Worm (Caenorhabditis elegans) whole organism, L1 larva: ENCODE measurements around the gene cey-4.

Experiments
- C16A3.4 ChIP-seq: fragments of 150-350 bp; optimal IDR thresholded peaks from 2 replicates; lab custom pipeline; 2014; ENCODE audit warnings: missing biosample characterization, missing genetic modification characterization
- aha-1 ChIP-seq: fragments of 150-350 bp; optimal IDR thresholded peaks from 2 replicates; lab custom pipeline; 2014; ENCODE audit warnings: missing biosample characterization, missing genetic modification characterization
- aly-2 ChIP-seq: fragments of 150-350 bp; optimal IDR thresholded peaks from 2 replicates; lab custom pipeline; 2014; ENCODE audit warnings: missing biosample characterization, missing genetic modification characterization
- blmp-1 ChIP-seq: fragments of 150-350 bp; optimal IDR thresholded peaks from 2 replicates; lab custom pipeline; 2014; ENCODE audit warnings: missing biosample characterization, missing genetic modification characterization
- ceh-8 ChIP-seq: fragments of 200-800 bp; sonication (Bioruptor generic); optimal IDR thresholded peaks from 2 replicates; lab custom pipeline; 2018; ENCODE audit warnings: mild to moderate bottlenecking, missing genetic modification characterization, moderate library complexity, missing compliant biosample characterization
- ceh-82 ChIP-seq, 3 experiments: fragments of 150-350 bp in 1 of 3; sonication (generic microtip) in 2 of 3; optimal IDR thresholded peaks; 2 replicates each; lab custom pipeline; 2014 to 2017; ENCODE audit warnings: missing biosample characterization in 3 of 3, missing genetic modification characterization in 3 of 3
- ceh-90 ChIP-seq: sonication (generic microtip); optimal IDR thresholded peaks from 2 replicates; lab custom pipeline; 2016; ENCODE audit warnings: missing genetic modification characterization, missing compliant biosample characterization
- ces-1 ChIP-seq: fragments of 150-350 bp; optimal IDR thresholded peaks from 2 replicates; lab custom pipeline; 2014; ENCODE audit warnings: missing biosample characterization, missing genetic modification reagents, missing genetic modification characterization
- dpl-1 ChIP-seq, 3 experiments: fragments of 150-350 bp in 2 of 3; sonication (generic microtip) in 1 of 3; optimal IDR thresholded peaks; 2 replicates each; lab custom pipeline; 2014 to 2017; ENCODE audit warnings: missing biosample characterization in 3 of 3, missing genetic modification characterization in 3 of 3, missing genetic modification reagents in 3 of 3
- dsc-1 ChIP-seq: sonication (generic microtip); optimal IDR thresholded peaks from 2 replicates; lab custom pipeline; 2016; ENCODE audit warnings: mild to moderate bottlenecking, missing genetic modification characterization, missing compliant biosample characterization
- efl-3 ChIP-seq: fragments of 200-800 bp; sonication (Bioruptor generic); optimal IDR thresholded peaks from 2 replicates; lab custom pipeline; 2018; ENCODE audit warnings: mild to moderate bottlenecking, missing genetic modification characterization, missing compliant biosample characterization
- egl-27 ChIP-seq, 2 experiments: fragments of 150-350 bp in 1 of 2; sonication (generic microtip); optimal IDR thresholded peaks; 3 replicates each; lab custom pipeline; 2017 to 2018; ENCODE audit warnings: missing biosample characterization in 2 of 2, missing genetic modification characterization in 2 of 2, missing genetic modification reagents in 2 of 2
- elt-2 ChIP-seq: sonication (generic microtip); optimal IDR thresholded peaks from 2 replicates; lab custom pipeline; 2016; ENCODE audit warnings: missing genetic modification characterization, mild to moderate bottlenecking, inconsistent platforms, missing compliant biosample characterization, missing genetic modification reagents
- elt-3 ChIP-seq, 6 experiments: fragments of 150-350 bp in 1 of 6; sonication (generic microtip); optimal IDR thresholded peaks; 2 replicates each; lab custom pipeline; 2017 to 2018; ENCODE audit warnings: missing biosample characterization in 6 of 6, missing genetic modification characterization in 6 of 6, inconsistent platforms in 1 of 6
- fkh-10 ChIP-seq: sonication (generic microtip); optimal IDR thresholded peaks from 2 replicates; lab custom pipeline; 2017; ENCODE audit warnings: missing biosample characterization, missing genetic modification reagents, missing genetic modification characterization
- fkh-8 ChIP-seq: sonication (generic microtip); optimal IDR thresholded peaks from 2 replicates; lab custom pipeline; 2016; ENCODE audit warnings: mild to moderate bottlenecking, missing genetic modification characterization, missing compliant biosample characterization
- fos-1 ChIP-seq: fragments of 150-350 bp; optimal IDR thresholded peaks from 2 replicates; lab custom pipeline; 2014; ENCODE audit warnings: missing biosample characterization, missing genetic modification characterization
- grh-1 ChIP-seq: fragments of 200-800 bp; sonication (Bioruptor generic); IDR thresholded peaks from 2 replicates; pipeline ENCODE4 v1.3.6; 2022; ENCODE audit warnings: missing genetic modification reagents, missing genetic modification characterization, missing compliant biosample characterization
- hlh-17 ChIP-seq: fragments of 200-800 bp; sonication (Bioruptor generic); optimal IDR thresholded peaks from 2 replicates; lab custom pipeline; 2018; ENCODE audit warnings: missing genetic modification characterization, mild to moderate bottlenecking, missing compliant biosample characterization, moderate library complexity, borderline replicate concordance
- hlh-4 ChIP-seq: sonication (generic microtip); optimal IDR thresholded peaks from 2 replicates; lab custom pipeline; 2016; ENCODE audit warnings: mild to moderate bottlenecking, missing genetic modification characterization, missing compliant biosample characterization
- irx-1 ChIP-seq: sonication (generic microtip); optimal IDR thresholded peaks from 2 replicates; lab custom pipeline; 2016; ENCODE audit warnings: missing genetic modification characterization, missing compliant biosample characterization
- isw-1 ChIP-seq: fragments of 200-800 bp; sonication (Bioruptor generic); IDR thresholded peaks from 2 replicates; pipeline ENCODE4 v1.3.6; 2022; ENCODE audit warnings: missing genetic modification characterization, missing compliant biosample characterization
- jun-1 ChIP-seq: fragments of 150-350 bp; optimal IDR thresholded peaks from 2 replicates; lab custom pipeline; 2014; ENCODE audit warnings: missing biosample characterization, missing genetic modification reagents, missing genetic modification characterization
- lin-13 ChIP-seq: fragments of 150-350 bp; optimal IDR thresholded peaks from 2 replicates; lab custom pipeline; 2014; ENCODE audit warnings: missing biosample characterization, missing genetic modification reagents, missing genetic modification characterization
- lin-15B ChIP-seq: fragments of 150-350 bp; sonication (generic microtip); optimal IDR thresholded peaks from 3 replicates; lab custom pipeline; 2014; ENCODE audit warnings: missing biosample characterization, missing genetic modification characterization
- lin-39 ChIP-seq: fragments of 150-350 bp; optimal IDR thresholded peaks from 2 replicates; lab custom pipeline; 2014; ENCODE audit warnings: missing biosample characterization, missing genetic modification reagents, missing genetic modification characterization
- lsy-2 ChIP-seq, 2 experiments: fragments of 150-350 bp; optimal IDR thresholded peaks; 2 replicates each; lab custom pipeline; 2014; ENCODE audit warnings: missing biosample characterization in 2 of 2, missing genetic modification characterization in 2 of 2
- mab-9 ChIP-seq: fragments of 200-800 bp; sonication (Bioruptor generic); IDR thresholded peaks from 2 replicates; pipeline ENCODE4 v1.3.6; 2022; ENCODE audit warnings: missing genetic modification reagents, missing genetic modification characterization, missing compliant biosample characterization
- mdl-1 ChIP-seq, 2 experiments: fragments of 150-350 bp; optimal IDR thresholded peaks; 2 replicates each; lab custom pipeline; 2014 to 2017; ENCODE audit warnings: missing biosample characterization in 2 of 2, missing genetic modification characterization in 2 of 2, inconsistent platforms in 1 of 2
- mep-1 ChIP-seq: fragments of 150-350 bp; optimal IDR thresholded peaks from 2 replicates; lab custom pipeline; 2014; ENCODE audit warnings: missing biosample characterization, missing genetic modification characterization
- nhr-11 ChIP-seq: fragments of 150-350 bp; optimal IDR thresholded peaks from 2 replicates; lab custom pipeline; 2014; ENCODE audit warnings: missing biosample characterization, missing genetic modification characterization
- nhr-237 ChIP-seq: fragments of 150-350 bp; optimal IDR thresholded peaks from 2 replicates; lab custom pipeline; 2014; ENCODE audit warnings: missing biosample characterization, missing genetic modification characterization
- nhr-71 ChIP-seq: sonication (generic microtip); optimal IDR thresholded peaks from 2 replicates; lab custom pipeline; 2016; ENCODE audit warnings: mild to moderate bottlenecking, missing genetic modification characterization, moderate library complexity, missing compliant biosample characterization
- nhr-77 ChIP-seq: fragments of 150-350 bp; optimal IDR thresholded peaks from 2 replicates; lab custom pipeline; 2014; ENCODE audit warnings: missing biosample characterization, missing genetic modification characterization
- nhr-84 ChIP-seq: sonication (generic microtip); optimal IDR thresholded peaks from 2 replicates; lab custom pipeline; 2017; ENCODE audit warnings: missing biosample characterization, missing genetic modification characterization
- nhr-90 ChIP-seq: sonication (generic microtip); optimal IDR thresholded peaks from 2 replicates; lab custom pipeline; 2016; ENCODE audit warnings: mild to moderate bottlenecking, missing genetic modification characterization, missing compliant biosample characterization; ENCODE audit not compliant: poor library complexity
- pag-3 ChIP-seq: sonication (generic microtip); optimal IDR thresholded peaks from 2 replicates; lab custom pipeline; 2017; ENCODE audit warnings: missing genetic modification characterization, mild to moderate bottlenecking, missing compliant biosample characterization, antibody characterized with exemption, borderline replicate concordance; ENCODE audit not compliant: insufficient read depth
- skn-1 ChIP-seq: fragments of 150-350 bp; optimal IDR thresholded peaks from 2 replicates; lab custom pipeline; 2014; ENCODE audit warnings: missing biosample characterization, missing genetic modification characterization
- snpc-4 ChIP-seq: fragments of 150-350 bp; optimal IDR thresholded peaks from 2 replicates; lab custom pipeline; 2014; ENCODE audit warnings: missing biosample characterization, missing genetic modification characterization
- snu-23 ChIP-seq: sonication (generic microtip); optimal IDR thresholded peaks from 2 replicates; lab custom pipeline; 2016; ENCODE audit warnings: missing genetic modification characterization, missing compliant biosample characterization
- sptf-1 ChIP-seq: fragments of 150-350 bp; optimal IDR thresholded peaks from 2 replicates; lab custom pipeline; 2014; ENCODE audit warnings: missing biosample characterization, missing genetic modification characterization
- tbx-2 ChIP-seq: sonication (generic microtip); optimal IDR thresholded peaks from 2 replicates; lab custom pipeline; 2016; ENCODE audit warnings: missing genetic modification characterization, missing compliant biosample characterization
- tlp-1 ChIP-seq: fragments of 150-350 bp; optimal IDR thresholded peaks from 2 replicates; lab custom pipeline; 2014; ENCODE audit warnings: missing biosample characterization, missing genetic modification characterization
- unc-130 ChIP-seq: fragments of 150-350 bp; optimal IDR thresholded peaks from 2 replicates; lab custom pipeline; 2017; ENCODE audit warnings: missing biosample characterization, missing genetic modification characterization, inconsistent platforms
- unc-62 ChIP-seq: fragments of 150-350 bp; optimal IDR thresholded peaks from 2 replicates; lab custom pipeline; 2014; ENCODE audit warnings: missing biosample characterization, missing genetic modification reagents, missing genetic modification characterization
- zag-1 ChIP-seq: fragments of 150-350 bp; optimal IDR thresholded peaks from 2 replicates; lab custom pipeline; 2014; ENCODE audit warnings: missing biosample characterization, missing genetic modification characterization
- ztf-11 ChIP-seq, 2 experiments: sonication (generic microtip); optimal IDR thresholded peaks; 2 replicates each; lab custom pipeline; 2016 to 2017; ENCODE audit warnings: missing genetic modification characterization in 2 of 2, missing biosample characterization in 1 of 2, missing compliant biosample characterization in 1 of 2
- ztf-4 ChIP-seq: fragments of 150-350 bp; optimal IDR thresholded peaks from 2 replicates; lab custom pipeline; 2014; ENCODE audit warnings: missing biosample characterization, missing genetic modification characterization

The cey-4 gene

ce11 chrIII:10894220-10894619 lies 25.7 kb upstream of the cey-4 start, which contains the start of gene fbxb-87:
Gene fbxb-87, plus strand, starts transcription at chrIII:10894520.
- no peak for TF ChIP-seq ceh-82 (tag; optimal IDR thresholded peaks at IDR 0.05; lab: Kevin White, UChicago)
- TF ChIP-seq, all 84 proteins: peak for 0

ce11 chrIII:10888824-10889223 lies 20.3 kb upstream of the cey-4 start:
- TF ChIP-seq snu-23 (GFP tag; lab: Kevin White, UChicago): no peak
- no peak for TF ChIP-seq fkh-10 (GFP tag; lab: Kevin White, UChicago)
- TF ChIP-seq zag-1 (tag; lab: Kevin White, UChicago): no peak
- TF ChIP-seq nhr-90 (tag; lab: Kevin White, UChicago): no peak
- no peak for TF ChIP-seq lin-15B (tag; lab: Kevin White, UChicago)
- no peak for TF ChIP-seq unc-62
- TF ChIP-seq efl-3 (GFP tag; lab: Kevin White, UChicago): no peak
- TF ChIP-seq ceh-8 (GFP tag; lab: Kevin White, UChicago): no peak
- TF ChIP-seq sptf-1 (tag; lab: Kevin White, UChicago): no peak
- no peak for TF ChIP-seq pag-3 (tag; lab: Kevin White, UChicago)
- TF ChIP-seq mdl-1 (tag; optimal IDR thresholded peaks at IDR 0.05; lab: Kevin White, UChicago): no peak
- TF ChIP-seq mep-1 (tag; lab: Kevin White, UChicago): no peak
- TF ChIP-seq ztf-4 (tag; lab: Kevin White, UChicago): no peak

DNA sequence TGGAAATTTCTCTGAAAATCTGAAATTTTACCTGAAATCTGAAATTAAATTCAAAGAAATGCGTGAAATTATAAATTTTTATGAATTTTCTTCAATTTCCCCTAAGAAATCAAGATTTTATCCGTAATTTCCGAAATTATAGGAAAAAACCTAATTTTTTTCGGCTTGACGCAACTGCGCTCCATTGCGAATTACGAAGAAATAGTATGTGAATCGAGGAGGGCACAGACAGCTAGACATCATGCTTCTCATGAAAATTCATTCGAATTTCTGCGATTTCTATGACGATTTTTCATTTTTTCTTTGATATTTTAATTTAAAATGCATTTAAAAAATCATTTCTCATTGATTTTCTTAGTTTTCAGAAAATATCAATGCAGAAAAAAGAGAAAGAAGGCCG lies 13.5 kb upstream of the cey-4 start:
- TF ChIP-seq nhr-71 (tag; lab: Kevin White, UChicago): no peak
- TF ChIP-seq nhr-77 (tag; lab: Kevin White, UChicago): peak; percentile 56
- peak; percentile 17 for TF ChIP-seq nhr-237 (tag; lab: Kevin White, UChicago)
- TF ChIP-seq unc-130 (tag; lab: Kevin White, UChicago): peak; percentile 31
- no peak for TF ChIP-seq hlh-17 (GFP tag; lab: Kevin White, UChicago)
- no peak for TF ChIP-seq ceh-90 (tag; lab: Kevin White, UChicago)
- TF ChIP-seq isw-1 (GFP tag; lab: Robert Waterston, UW): peak; percentile 61
- peak; percentile 68 to 78 (median 77) for TF ChIP-seq dpl-1 (GFP tag; optimal IDR thresholded peaks at IDR 0.05; lab: Kevin White, UChicago)
- peak; percentile 73 for TF ChIP-seq irx-1 (tag; lab: Kevin White, UChicago)
- TF ChIP-seq blmp-1: peak; percentile 40
- no peak for TF ChIP-seq ceh-8 (GFP tag; lab: Kevin White, UChicago)
- no peak for TF ChIP-seq egl-27 (tag; optimal IDR thresholded peaks at IDR 0.05; lab: Kevin White, UChicago)
- TF ChIP-seq mep-1 (tag; lab: Kevin White, UChicago): peak; percentile 89
- TF ChIP-seq lin-39 (tag; lab: Kevin White, UChicago): peak; percentile 74
- TF ChIP-seq C16A3.4 (tag; lab: Kevin White, UChicago): peak; percentile 59
- peak; percentile 82 to 84 for TF ChIP-seq lsy-2 (tag; optimal IDR thresholded peaks at IDR 0.05; lab: Kevin White, UChicago)
- TF ChIP-seq lin-15B (tag; lab: Kevin White, UChicago): peak; percentile 85
- peak in 2 of 6 experiments; percentile 35 to 36 for TF ChIP-seq elt-3 (tag; optimal IDR thresholded peaks at IDR 0.05; lab: Kevin White, UChicago)
- peak; percentile 37 for TF ChIP-seq snpc-4 (tag; lab: Kevin White, UChicago)
- TF ChIP-seq tbx-2: peak; percentile 79
- TF ChIP-seq ztf-11 (tag; optimal IDR thresholded peaks at IDR 0.05; lab: Kevin White, UChicago): peak in 1 of 2 experiments; percentile 48
- TF ChIP-seq hlh-4 (tag; lab: Kevin White, UChicago): no peak
- peak; percentile 80 for TF ChIP-seq skn-1 (tag; lab: Kevin White, UChicago)
- TF ChIP-seq lin-13 (GFP tag; lab: Kevin White, UChicago): peak; percentile 46
- TF ChIP-seq fkh-8: peak; percentile 47
- peak; percentile 58 for TF ChIP-seq nhr-11 (tag; lab: Kevin White, UChicago)
- TF ChIP-seq aha-1 (tag; lab: Kevin White, UChicago): peak; percentile 2
- TF ChIP-seq mab-9 (GFP tag; lab: Robert Waterston, UW): 0 out of 2 replicates have a peak, but pooled peaks have one; percentile 25
- TF ChIP-seq sptf-1 (tag; lab: Kevin White, UChicago): no peak
- TF ChIP-seq ces-1: no peak
- TF ChIP-seq aly-2 (tag; lab: Kevin White, UChicago): peak; percentile 41
- no peak for TF ChIP-seq nhr-84
- TF ChIP-seq dsc-1 (tag; lab: Kevin White, UChicago): peak; percentile 81
- peak; percentile 22; the same call in 1 of the 2 replicates for TF ChIP-seq grh-1 (GFP tag; lab: Robert Waterston, UW)
- TF ChIP-seq tlp-1: no peak
- peak; percentile 56 for TF ChIP-seq fos-1 (tag; lab: Kevin White, UChicago)
- TF ChIP-seq elt-2 (tag; lab: Kevin White, UChicago): no peak
- peak; percentile 35 for TF ChIP-seq jun-1 (tag; lab: Kevin White, UChicago)
